Worm (Caenorhabditis elegans) whole organism, young adult: ENCODE results near the gene scl-11.
A peak's percentile ranks its signal among the peaks of the same experiment; 100 is the strongest.

Experiments used
- B0019.2 ChIP-seq: fragments of 200-800 bp; sonication (Bioruptor generic); conservative IDR thresholded peaks from 2 replicates; pipeline ENCODE4 v1.3.6; 2022; ENCODE audit warnings: missing genetic modification reagents, missing genetic modification characterization, missing compliant biosample characterization
- B0035.1 ChIP-seq: sonication (generic microtip); optimal IDR thresholded peaks from 2 replicates; lab custom pipeline; 2016; ENCODE audit warnings: missing genetic modification characterization, mild to moderate bottlenecking, missing compliant biosample characterization, missing genotype, missing genetic modification reagents
- B0261.1 ChIP-seq: sonication (generic microtip); optimal IDR thresholded peaks from 2 replicates; lab custom pipeline; 2016; ENCODE audit warnings: mild to moderate bottlenecking, missing genetic modification characterization, moderate library complexity, missing compliant biosample characterization
- C17E4.6 ChIP-seq: fragments of 200-800 bp; sonication (Bioruptor generic); IDR thresholded peaks from 2 replicates; pipeline ENCODE4 v1.3.6; 2022; ENCODE audit warnings: missing genetic modification reagents, missing genetic modification characterization, missing compliant biosample characterization
- F10E7.11 ChIP-seq: sonication (generic microtip); optimal IDR thresholded peaks from 2 replicates; lab custom pipeline; 2017; ENCODE audit warnings: mild to moderate bottlenecking, missing genetic modification characterization, moderate library complexity, missing compliant biosample characterization
- F55B11.4 ChIP-seq: sonication (generic microtip); optimal IDR thresholded peaks from 2 replicates; lab custom pipeline; 2016; ENCODE audit warnings: missing compliant biosample characterization, missing genetic modification characterization, borderline replicate concordance; ENCODE audit not compliant: insufficient read depth
- Y53G8AR.9 ChIP-seq: fragments of 200-800 bp; sonication (Bioruptor generic); conservative IDR thresholded peaks from 2 replicates; pipeline ENCODE4 v1.3.6; 2022; ENCODE audit warnings: missing genetic modification reagents, missing genetic modification characterization, missing compliant biosample characterization
- Y56A3A.18 ChIP-seq: fragments of 200-800 bp; sonication (Bioruptor generic); IDR thresholded peaks from 2 replicates; pipeline ENCODE4 v1.3.6; 2022; ENCODE audit warnings: missing genetic modification reagents, missing genetic modification characterization, missing compliant biosample characterization
- aptf-2 ChIP-seq: fragments of 200-800 bp; sonication (Bioruptor generic); conservative IDR thresholded peaks from 2 replicates; pipeline ENCODE4 v1.3.6; 2022; ENCODE audit warnings: missing genetic modification reagents, missing genetic modification characterization, missing compliant biosample characterization
- attf-5 ChIP-seq: fragments of 200-800 bp; sonication (Bioruptor generic); optimal IDR thresholded peaks from 2 replicates; lab custom pipeline; 2018; ENCODE audit warnings: mild to moderate bottlenecking, missing genetic modification characterization, missing compliant biosample characterization
- bed-2 ChIP-seq: fragments of 200-800 bp; sonication (Bioruptor generic); IDR thresholded peaks from 2 replicates; pipeline ENCODE4 v1.3.6; 2022; ENCODE audit warnings: missing genetic modification reagents, missing genetic modification characterization, missing compliant biosample characterization
- cebp-2 ChIP-seq: fragments of 200-800 bp; sonication (Bioruptor generic); IDR thresholded peaks from 2 replicates; pipeline ENCODE4 v1.3.6; 2022; ENCODE audit warnings: missing genetic modification characterization, missing compliant biosample characterization
- ceh-27 ChIP-seq: fragments of 200-800 bp; sonication (Bioruptor generic); optimal IDR thresholded peaks from 2 replicates; lab custom pipeline; 2018; ENCODE audit warnings: mild to moderate bottlenecking, missing genetic modification characterization, moderate library complexity, missing compliant biosample characterization
- ceh-40 ChIP-seq: fragments of 200-800 bp; sonication (Bioruptor generic); IDR thresholded peaks from 2 replicates; pipeline ENCODE4 v1.3.6; 2022; ENCODE audit warnings: missing genetic modification characterization, missing compliant biosample characterization
- ceh-58 ChIP-seq: fragments of 200-800 bp; sonication (Bioruptor generic); IDR thresholded peaks from 2 replicates; pipeline ENCODE4 v1.3.6; 2022; ENCODE audit warnings: missing genetic modification characterization, missing compliant biosample characterization
- dpff-1 ChIP-seq: sonication (generic microtip); optimal IDR thresholded peaks from 2 replicates; lab custom pipeline; 2017; ENCODE audit warnings: mild to moderate bottlenecking, missing genetic modification characterization, missing compliant biosample characterization
- hlh-12 ChIP-seq: sonication (generic microtip); optimal IDR thresholded peaks from 2 replicates; lab custom pipeline; 2016; ENCODE audit warnings: missing genetic modification characterization, missing compliant biosample characterization
- hlh-26 ChIP-seq: fragments of 200-800 bp; sonication (Bioruptor generic); conservative IDR thresholded peaks from 2 replicates; pipeline ENCODE4 v1.3.6; 2022; ENCODE audit warnings: missing genetic modification reagents, missing genetic modification characterization, missing compliant biosample characterization
- hmg-1.2 ChIP-seq: fragments of 200-800 bp; sonication (Bioruptor generic); IDR thresholded peaks from 2 replicates; pipeline ENCODE4 v1.3.6; 2022; ENCODE audit warnings: missing genetic modification reagents, missing genetic modification characterization, missing compliant biosample characterization
- hmg-20 ChIP-seq: fragments of 200-800 bp; sonication (Bioruptor generic); IDR thresholded peaks from 2 replicates; pipeline ENCODE4 v1.3.6; 2022; ENCODE audit warnings: missing genetic modification reagents, missing genetic modification characterization, missing compliant biosample characterization
- hrde-1 ChIP-seq: sonication (generic microtip); optimal IDR thresholded peaks from 2 replicates; lab custom pipeline; 2016; ENCODE audit warnings: missing genetic modification characterization, mild to moderate bottlenecking, missing compliant biosample characterization, moderate library complexity, missing genotype, missing genetic modification reagents, borderline replicate concordance
- hsf-1 ChIP-seq: fragments of 200-800 bp; sonication (Bioruptor generic); IDR thresholded peaks from 2 replicates; pipeline ENCODE4 v1.3.6; 2022; ENCODE audit warnings: missing genetic modification reagents, missing genetic modification characterization, missing compliant biosample characterization
- let-526 ChIP-seq: fragments of 200-800 bp; sonication (Bioruptor generic); IDR thresholded peaks from 2 replicates; pipeline ENCODE4 v1.3.6; 2022; ENCODE audit warnings: missing genetic modification reagents, missing genetic modification characterization, missing compliant biosample characterization
- lsy-27 ChIP-seq: sonication (generic microtip); optimal IDR thresholded peaks from 2 replicates; lab custom pipeline; 2017; ENCODE audit warnings: missing genetic modification characterization, mild to moderate bottlenecking, missing compliant biosample characterization, antibody characterized with exemption, missing genotype, borderline replicate concordance; ENCODE audit not compliant: insufficient read depth
- madf-8 ChIP-seq: fragments of 200-800 bp; sonication (Bioruptor generic); conservative IDR thresholded peaks from 2 replicates; pipeline ENCODE4 v1.3.6; 2022; ENCODE audit warnings: missing genetic modification reagents, missing genetic modification characterization, missing compliant biosample characterization
- mcd-1 ChIP-seq: fragments of 200-800 bp; sonication (Bioruptor generic); IDR thresholded peaks from 2 replicates; pipeline ENCODE4 v1.3.6; 2022; ENCODE audit warnings: missing genetic modification reagents, missing genetic modification characterization, missing compliant biosample characterization
- nfya-2 ChIP-seq: fragments of 200-800 bp; sonication (Bioruptor generic); IDR thresholded peaks from 2 replicates; pipeline ENCODE4 v1.3.6; 2022; ENCODE audit warnings: missing genetic modification reagents, missing genetic modification characterization, missing compliant biosample characterization
- nhr-120 ChIP-seq: fragments of 200-800 bp; sonication (Bioruptor generic); IDR thresholded peaks from 2 replicates; pipeline ENCODE4 v1.3.6; 2022; ENCODE audit warnings: missing genetic modification characterization, missing compliant biosample characterization
- pbrm-1 ChIP-seq: fragments of 200-800 bp; sonication (Bioruptor generic); IDR thresholded peaks from 2 replicates; pipeline ENCODE4 v1.3.6; 2022; ENCODE audit warnings: missing genetic modification reagents, missing genetic modification characterization, missing compliant biosample characterization
- rec-8 ChIP-seq, 2 experiments: sonication (generic microtip); optimal IDR thresholded peaks; 2 replicates each; lab custom pipeline; 2016; ENCODE audit warnings: mild to moderate bottlenecking in 2 of 2, missing genetic modification characterization in 2 of 2, missing genetic modification reagents in 2 of 2, missing genotype in 2 of 2, missing biosample characterization in 1 of 2, missing compliant biosample characterization in 1 of 2, moderate library complexity in 1 of 2
- sdz-38 ChIP-seq: sonication (generic microtip); optimal IDR thresholded peaks from 2 replicates; lab custom pipeline; 2016; ENCODE audit warnings: missing genotype, missing genetic modification characterization, missing compliant biosample characterization
- snpc-1.3 ChIP-seq: sonication (generic microtip); optimal IDR thresholded peaks from 2 replicates; lab custom pipeline; 2017; ENCODE audit warnings: missing genetic modification characterization, mild to moderate bottlenecking, missing compliant biosample characterization, antibody characterized with exemption, moderate library complexity, missing genotype, missing genetic modification reagents; ENCODE audit not compliant: insufficient read depth
- snpc-3.4 ChIP-seq: sonication (generic microtip); optimal IDR thresholded peaks from 2 replicates; lab custom pipeline; 2017; ENCODE audit warnings: missing genetic modification characterization, mild to moderate bottlenecking, missing compliant biosample characterization, antibody characterized with exemption, moderate library complexity, missing genotype, missing genetic modification reagents
- tbx-9 ChIP-seq: sonication (generic microtip); optimal IDR thresholded peaks from 2 replicates; lab custom pipeline; 2016; ENCODE audit warnings: borderline replicate concordance, missing genetic modification characterization, inconsistent platforms, missing compliant biosample characterization
- tlf-1 ChIP-seq: fragments of 200-800 bp; sonication (Bioruptor generic); optimal IDR thresholded peaks from 2 replicates; lab custom pipeline; 2018; ENCODE audit warnings: mild to moderate bottlenecking, missing genetic modification characterization, missing compliant biosample characterization
- zfh-2 ChIP-seq: fragments of 200-800 bp; sonication (Bioruptor generic); conservative IDR thresholded peaks from 2 replicates; pipeline ENCODE4 v1.3.6; 2022; ENCODE audit warnings: missing genetic modification reagents, missing genetic modification characterization, missing compliant biosample characterization
- ztf-22 ChIP-seq: fragments of 200-800 bp; sonication (Bioruptor generic); optimal IDR thresholded peaks from 2 replicates; lab custom pipeline; 2018; ENCODE audit warnings: mild to moderate bottlenecking, missing genetic modification characterization, moderate library complexity, missing compliant biosample characterization
- ztf-25 ChIP-seq: fragments of 200-800 bp; sonication (Bioruptor generic); IDR thresholded peaks from 2 replicates; pipeline ENCODE4 v1.3.6; 2022; ENCODE audit warnings: missing genetic modification reagents, missing genetic modification characterization, missing compliant biosample characterization
- ztf-6 ChIP-seq: fragments of 200-800 bp; sonication (Bioruptor generic); IDR thresholded peaks from 2 replicates; pipeline ENCODE4 v1.3.6; 2022; ENCODE audit warnings: missing genetic modification reagents, missing genetic modification characterization, missing compliant biosample characterization

scl-11 gene

ce11 chrIV:13063714-13064113, 12.5 kb downstream of the scl-11 start, which contains the start of gene scl-5:
Gene scl-5 (plus strand): TSS chrIV:13064014.
- TF ChIP-seq snpc-3.4 (tag; lab: Kevin White, UChicago): no peak
- no peak for TF ChIP-seq bed-2 (GFP tag; lab: Robert Waterston, UW)
- TF ChIP-seq hlh-26: no peak
- TF ChIP-seq ceh-27 (GFP tag; lab: Kevin White, UChicago): no peak
- TF ChIP-seq ceh-40 (GFP tag; lab: Robert Waterston, UW): no peak
- no peak for TF ChIP-seq aptf-2 (GFP tag; lab: Robert Waterston, UW)
- no peak for TF ChIP-seq tlf-1
- no peak for TF ChIP-seq Y53G8AR.9 (GFP tag; lab: Robert Waterston, UW)
- TF ChIP-seq F55B11.4 (tag; lab: Kevin White, UChicago): no peak
- TF ChIP-seq let-526 (GFP tag; lab: Robert Waterston, UW): no peak
- TF ChIP-seq B0261.1 (tag; lab: Kevin White, UChicago): no peak
- no peak for TF ChIP-seq B0035.1 (tag; lab: Kevin White, UChicago)
- no peak for TF ChIP-seq hsf-1 (GFP tag; lab: Robert Waterston, UW)
- no peak for TF ChIP-seq cebp-2 (GFP tag; lab: Robert Waterston, UW)

ce11 chrIV:13066044-13066443, 14.9 kb downstream of the scl-11 start:
- TF ChIP-seq C17E4.6 (GFP tag; lab: Robert Waterston, UW) (no peak), snpc-1.3 (tag; lab: Kevin White, UChicago) (no peak), sdz-38 (tag; lab: Kevin White, UChicago) (no peak), ceh-58 (no peak), zfh-2 (peak; percentile 63), ztf-6 (GFP tag; lab: Robert Waterston, UW) (no peak), hmg-20 (GFP tag; lab: Robert Waterston, UW) (no peak), hmg-1.2 (GFP tag; lab: Robert Waterston, UW) (no peak), cebp-2 (GFP tag; lab: Robert Waterston, UW) (peak; percentile 81; the same call in 1 of the 2 replicates), attf-5 (no peak), dpff-1 (tag; lab: Kevin White, UChicago) (no peak), B0019.2 (GFP tag; lab: Robert Waterston, UW) (no peak), aptf-2 (GFP tag; lab: Robert Waterston, UW) (no peak), pbrm-1 (GFP tag; lab: Robert Waterston, UW) (no peak)

- TF ChIP-seq lsy-27 (tag; lab: Kevin White, UChicago): no peak
- TF ChIP-seq B0035.1 (tag; lab: Kevin White, UChicago): no peak
- no peak for TF ChIP-seq tbx-9 (tag; lab: Kevin White, UChicago)
- no peak for TF ChIP-seq madf-8
- no peak for TF ChIP-seq C17E4.6 (GFP tag; lab: Robert Waterston, UW)
- TF ChIP-seq ztf-22 (GFP tag; lab: Kevin White, UChicago): no peak
- no peak for TF ChIP-seq Y56A3A.18 (GFP tag; lab: Robert Waterston, UW)
- TF ChIP-seq mcd-1 (GFP tag; lab: Robert Waterston, UW): no peak
- TF ChIP-seq nfya-2: no peak
- no peak for TF ChIP-seq hrde-1 (tag; lab: Kevin White, UChicago)
- TF ChIP-seq hlh-12 (tag; lab: Kevin White, UChicago): no peak
- no peak for TF ChIP-seq F10E7.11 (tag; lab: Kevin White, UChicago)
- no peak for TF ChIP-seq F55B11.4 (tag; lab: Kevin White, UChicago)
- TF ChIP-seq ztf-25: no peak
- TF ChIP-seq nhr-120 (GFP tag; lab: Robert Waterston, UW): no peak
- no peak for TF ChIP-seq rec-8 (tag; optimal IDR thresholded peaks at IDR 0.05; lab: Kevin White, UChicago)
- no peak for TF ChIP-seq hsf-1 (GFP tag; lab: Robert Waterston, UW)
- TF ChIP-seq pbrm-1 (GFP tag; lab: Robert Waterston, UW): no peak
Measured at ce11 chrIV:13067200-13067599, 16.0 kb downstream of the scl-11 start, which contains the start of gene col-131. Gene col-131 (minus strand): TSS chrIV:13067300.
